ENCODE assay signal across 1 fruit fly cellular context in the genomic region with DNA sequence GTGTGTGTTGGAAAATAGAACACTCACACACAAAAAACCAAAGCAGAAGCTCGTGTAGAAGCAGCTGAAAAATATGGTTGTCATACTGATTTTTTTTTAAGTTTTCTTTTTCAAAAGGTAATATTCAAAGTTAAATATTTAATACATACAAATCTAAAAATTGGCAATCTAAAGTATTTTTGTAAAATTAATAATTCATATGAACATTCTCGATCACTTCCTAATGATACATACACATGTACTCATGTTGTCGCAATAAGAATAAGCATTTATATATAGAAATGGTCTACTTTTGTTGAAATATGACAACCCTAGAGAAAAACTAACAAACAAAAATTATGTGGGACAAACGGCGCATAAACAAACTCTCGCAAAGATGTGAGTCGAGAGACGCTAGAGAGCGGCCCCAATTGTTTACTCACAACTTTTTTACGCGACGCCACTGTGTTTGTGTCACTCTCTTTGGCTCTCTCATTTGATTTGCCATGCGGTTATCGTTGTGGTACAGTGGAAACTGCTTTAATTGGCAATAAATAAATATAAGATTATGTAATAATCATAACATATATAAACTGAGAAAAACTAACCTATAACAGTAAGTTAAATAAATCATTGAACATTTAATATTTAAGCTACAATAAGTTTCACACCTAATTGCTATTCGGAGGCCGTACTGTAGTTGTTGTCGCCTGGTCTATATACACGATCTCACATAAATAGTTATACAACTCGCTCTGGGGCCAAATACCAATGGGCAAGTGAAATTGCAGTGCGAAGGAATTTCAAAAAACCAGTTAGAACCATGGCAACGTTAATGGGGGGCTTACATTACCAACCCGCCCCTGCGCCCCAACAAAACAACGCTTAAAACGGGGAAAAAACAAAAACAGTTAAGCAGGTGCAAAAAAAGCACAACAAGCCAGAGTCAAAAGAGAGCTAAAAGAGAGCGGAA.
A peak's percentile ranks its signal among the peaks of the same experiment; 100 is the strongest.
TF ChIP-seq lines count a peak whose summit lies in the region.

No protein-coding gene starts in this region.

TF ChIP-seq in whole organism, embryonic, 481 proteins besides CTCF, POLR2A, EP300 and RAD21 (continued from another document and continues in another):
- TF ChIP-seq HLH54F (GFP tag; optimal IDR thresholded peaks at IDR 0.05; lab: Kevin White, UChicago) (peak; percentile 81), Antp (GFP tag; optimal IDR thresholded peaks at IDR 0.05; lab: Kevin White, UChicago) (peak; percentile 72), slou (GFP tag; optimal IDR thresholded peaks at IDR 0.05; lab: Kevin White, UChicago) (peak; percentile 91), Kr (GFP tag; optimal IDR thresholded peaks at IDR 0.05; lab: Kevin White, UChicago) (no peak), CG15479 (GFP tag; optimal IDR thresholded peaks at IDR 0.05; lab: Kevin White, UChicago) (no peak), Dfd (GFP tag; optimal IDR thresholded peaks at IDR 0.05; lab: Kevin White, UChicago) (no peak), Dll (GFP tag; IDR thresholded peaks at IDR 0.05; lab: Robert Waterston, UW; ENCODE audit: partially characterized antibody) (0 out of 4 replicates have a peak, but pooled peaks have one; percentile 17), Doc3 (GFP tag; IDR thresholded peaks at IDR 0.05; lab: Robert Waterston, UW; ENCODE audit: partially characterized antibody) (no peak), dmrt99B (tag; optimal IDR thresholded peaks at IDR 0.05; lab: Kevin White, UChicago) (peak; percentile 99), CG17612 (GFP tag; IDR thresholded peaks at IDR 0.05; lab: Robert Waterston, UW) (peak; percentile 97), ro (GFP tag; IDR thresholded peaks at IDR 0.05; lab: Robert Waterston, UW) (peak; percentile 95), Nf-YB (GFP tag; optimal IDR thresholded peaks at IDR 0.05; lab: Kevin White, UChicago) (peak; percentile 87), knrl (GFP tag; IDR thresholded peaks at IDR 0.05; lab: Robert Waterston, UW; ENCODE audit: partially characterized antibody) (no peak; the same call in 2 of the 3 replicates), CG6765 (GFP tag; optimal IDR thresholded peaks at IDR 0.05; lab: Kevin White, UChicago) (peak; percentile 97), HHEX (GFP tag; optimal IDR thresholded peaks at IDR 0.05; lab: Kevin White, UChicago) (peak; percentile 98), pum (GFP tag; optimal IDR thresholded peaks at IDR 0.05; lab: Kevin White, UChicago) (peak; percentile 74), CG30431 (GFP tag; optimal IDR thresholded peaks at IDR 0.05; lab: Kevin White, UChicago) (peak; percentile 91), CG17328 (GFP tag; IDR thresholded peaks at IDR 0.05; lab: Robert Waterston, UW) (peak; percentile 98), al (GFP tag; IDR thresholded peaks at IDR 0.05; lab: Robert Waterston, UW) (peak; percentile 98), Blimp-1 (GFP tag; optimal IDR thresholded peaks at IDR 0.05; lab: Kevin White, UChicago) (peak; percentile 96), CG6272 (GFP tag; IDR thresholded peaks at IDR 0.05; lab: Robert Waterston, UW) (peak; percentile 97), chif (GFP tag; optimal IDR thresholded peaks at IDR 0.05; lab: Kevin White, UChicago) (peak; percentile 31 to 73), luna (GFP tag; optimal IDR thresholded peaks at IDR 0.05; lab: Kevin White, UChicago) (no peak), CG1233 (GFP tag; optimal IDR thresholded peaks at IDR 0.05; lab: Kevin White, UChicago) (peak; percentile 98), kni (GFP tag; optimal IDR thresholded peaks at IDR 0.05; lab: Kevin White, UChicago) (peak; percentile 97), gcm (GFP tag; optimal IDR thresholded peaks at IDR 0.05; lab: Kevin White, UChicago) (peak; percentile 97), CG6683 (GFP tag; optimal IDR thresholded peaks at IDR 0.05; lab: Kevin White, UChicago) (peak; percentile 96), emc (GFP tag; optimal IDR thresholded peaks at IDR 0.05; lab: Kevin White, UChicago) (peak; percentile 85), nau (GFP tag; optimal IDR thresholded peaks at IDR 0.05; lab: Kevin White, UChicago) (peak; percentile 90), esg (GFP tag; conservative IDR thresholded peaks at IDR 0.05; lab: Robert Waterston, UW) (peak; percentile 98), CG9876 (GFP tag; optimal IDR thresholded peaks at IDR 0.05; lab: Kevin White, UChicago) (no peak), CG18764 (GFP tag; optimal IDR thresholded peaks at IDR 0.05; lab: Kevin White, UChicago) (peak; percentile 90), CG2116 (GFP tag; optimal IDR thresholded peaks at IDR 0.05; lab: Kevin White, UChicago) (peak; percentile 73), CG3065 (GFP tag; optimal IDR thresholded peaks at IDR 0.05; lab: Kevin White, UChicago) (peak; percentile 94), H2.0 (GFP tag; IDR thresholded peaks at IDR 0.05; lab: Robert Waterston, UW) (peak; percentile 99), CG9797 (GFP tag; optimal IDR thresholded peaks at IDR 0.05; lab: Kevin White, UChicago) (peak; percentile 51), Oli (tag; optimal IDR thresholded peaks at IDR 0.05; lab: Kevin White, UChicago) (peak; percentile 98), Gsc (GFP tag; IDR thresholded peaks at IDR 0.05; lab: Robert Waterston, UW) (peak; percentile 94), gsb-n (tag; optimal IDR thresholded peaks at IDR 0.05; lab: Kevin White, UChicago) (peak; percentile 96), CG34376 (GFP tag; optimal IDR thresholded peaks at IDR 0.05; lab: Kevin White, UChicago) (peak; percentile 98), CG2712 (tag; optimal IDR thresholded peaks at IDR 0.05; lab: Kevin White, UChicago) (peak; percentile 98), CG14965 (GFP tag; optimal IDR thresholded peaks at IDR 0.05; lab: Kevin White, UChicago; ENCODE audit: borderline replicate concordance) (no peak), CG4730 (GFP tag; IDR thresholded peaks at IDR 0.05; lab: Robert Waterston, UW) (peak; percentile 97), CG11723 (GFP tag; optimal IDR thresholded peaks at IDR 0.05; lab: Kevin White, UChicago) (peak; percentile 94), nmo (GFP tag; optimal IDR thresholded peaks at IDR 0.05; lab: Kevin White, UChicago) (peak; percentile 98), otp (GFP tag; IDR thresholded peaks at IDR 0.05; lab: Robert Waterston, UW) (peak; percentile 98), odd (GFP tag; optimal IDR thresholded peaks at IDR 0.05; lab: Kevin White, UChicago) (peak; percentile 97), Sox100B (GFP tag; optimal IDR thresholded peaks at IDR 0.05; lab: Kevin White, UChicago) (peak; percentile 96), ken (GFP tag; IDR thresholded peaks at IDR 0.05; lab: Robert Waterston, UW) (peak; percentile 97), Pdp1 (GFP tag; optimal IDR thresholded peaks at IDR 0.05; lab: Kevin White, UChicago) (peak; percentile 69 to 98), jigr1 (GFP tag; IDR thresholded peaks at IDR 0.05; lab: Robert Waterston, UW) (peak; percentile 95), CG12236 (GFP tag; optimal IDR thresholded peaks at IDR 0.05; lab: Kevin White, UChicago) (no peak), NfI (GFP tag; optimal IDR thresholded peaks at IDR 0.05; lab: Kevin White, UChicago) (peak; percentile 98), slp2 (GFP tag; optimal IDR thresholded peaks at IDR 0.05; lab: Kevin White, UChicago) (peak; percentile 76), lbe (GFP tag; optimal IDR thresholded peaks at IDR 0.05; lab: Kevin White, UChicago) (peak; percentile 96), psq (GFP tag; optimal IDR thresholded peaks at IDR 0.05; lab: Kevin White, UChicago) (peak; percentile 93), gce (GFP tag; IDR thresholded peaks at IDR 0.05; lab: Robert Waterston, UW) (peak; percentile 98), tll (GFP tag; optimal IDR thresholded peaks at IDR 0.05; lab: Kevin White, UChicago) (peak in 1 of 2 experiments; percentile 54), dimm (GFP tag; IDR thresholded peaks at IDR 0.05; lab: Robert Waterston, UW) (peak; percentile 96), lilli (GFP tag; optimal IDR thresholded peaks at IDR 0.05; lab: Kevin White, UChicago) (peak; percentile 90), sim (GFP tag; IDR thresholded peaks at IDR 0.05; lab: Robert Waterston, UW) (peak; percentile 95), Sin3A (optimal IDR thresholded peaks at IDR 0.05; lab: Kevin White, UChicago) (no peak), CG2889 (GFP tag; IDR thresholded peaks at IDR 0.05; lab: Robert Waterston, UW) (peak; percentile 97), stwl (tag; optimal IDR thresholded peaks at IDR 0.05; lab: Kevin White, UChicago) (peak; percentile 34), CG17802 (tag; optimal IDR thresholded peaks at IDR 0.05; lab: Kevin White, UChicago) (peak; percentile 85), grau (tag; optimal IDR thresholded peaks at IDR 0.05; lab: Kevin White, UChicago) (peak; percentile 100), CG31441 (GFP tag; IDR thresholded peaks at IDR 0.05; lab: Robert Waterston, UW) (peak; percentile 96), repo (GFP tag; optimal IDR thresholded peaks at IDR 0.05; lab: Kevin White, UChicago) (no peak), vfl (GFP tag; optimal IDR thresholded peaks at IDR 0.05; lab: Kevin White, UChicago) (peak; percentile 68), CG8290 (GFP tag; optimal IDR thresholded peaks at IDR 0.05; lab: Kevin White, UChicago) (peak; percentile 92), CG8290 (tag; optimal IDR thresholded peaks at IDR 0.05; lab: Kevin White, UChicago) (peak; percentile 65 to 95), hkb (optimal IDR thresholded peaks at IDR 0.05; lab: Kevin White, UChicago) (no peak), hkb (GFP tag; IDR thresholded peaks at IDR 0.05; lab: Robert Waterston, UW) (peak; percentile 98), CG14014 (GFP tag; IDR thresholded peaks at IDR 0.05; lab: Robert Waterston, UW) (peak; percentile 99), wek (GFP tag; optimal IDR thresholded peaks at IDR 0.05; lab: Kevin White, UChicago) (peak; percentile 88), Hey (tag; optimal IDR thresholded peaks at IDR 0.05; lab: Kevin White, UChicago) (peak; percentile 87), CG7745 (tag; optimal IDR thresholded peaks at IDR 0.05; lab: Kevin White, UChicago) (peak; percentile 64), B-H2 (GFP tag; optimal IDR thresholded peaks at IDR 0.05; lab: Kevin White, UChicago) (peak; percentile 100), CG13296 (GFP tag; optimal IDR thresholded peaks at IDR 0.05; lab: Kevin White, UChicago) (peak; percentile 99), cg (GFP tag; optimal IDR thresholded peaks at IDR 0.05; lab: Kevin White, UChicago) (peak; percentile 57), CG5953 (GFP tag; IDR thresholded peaks at IDR 0.05; lab: Robert Waterston, UW) (peak; percentile 98), CG10209 (GFP tag; optimal IDR thresholded peaks at IDR 0.05; lab: Kevin White, UChicago) (peak; percentile 96), unpg (GFP tag; optimal IDR thresholded peaks at IDR 0.05; lab: Kevin White, UChicago) (peak; percentile 98), CG10565 (GFP tag; optimal IDR thresholded peaks at IDR 0.05; lab: Kevin White, UChicago) (peak; percentile 60), Deaf1 (tag; optimal IDR thresholded peaks at IDR 0.05; lab: Kevin White, UChicago) (peak; percentile 88), bab2 (GFP tag; optimal IDR thresholded peaks at IDR 0.05; lab: Kevin White, UChicago) (peak; percentile 86), CG2129 (GFP tag; IDR thresholded peaks at IDR 0.05; lab: Robert Waterston, UW; ENCODE audit: partially characterized antibody) (no peak), Optix (GFP tag; IDR thresholded peaks at IDR 0.05; lab: Robert Waterston, UW) (peak; percentile 95), Sry-β (GFP tag; optimal IDR thresholded peaks at IDR 0.05; lab: Kevin White, UChicago) (peak; percentile 66), chinmo (GFP tag; IDR thresholded peaks at IDR 0.05; lab: Robert Waterston, UW; ENCODE audit: partially characterized antibody) (peak; percentile 63; the same call in 1 of the 4 replicates), CG16815 (GFP tag; optimal IDR thresholded peaks at IDR 0.05; lab: Kevin White, UChicago) (peak; percentile 93), D19B (GFP tag; optimal IDR thresholded peaks at IDR 0.05; lab: Kevin White, UChicago) (peak; percentile 74), caup (GFP tag; optimal IDR thresholded peaks at IDR 0.05; lab: Kevin White, UChicago; ENCODE audit: severe bottlenecking) (peak; percentile 98), CG10654 (GFP tag; optimal IDR thresholded peaks at IDR 0.05; lab: Kevin White, UChicago) (peak; percentile 97), zen2 (GFP tag; IDR thresholded peaks at IDR 0.05; lab: Robert Waterston, UW; ENCODE audit: partially characterized antibody) (no peak), sens-2 (GFP tag; IDR thresholded peaks at IDR 0.05; lab: Robert Waterston, UW) (peak; percentile 95), Med (GFP tag; lab: Kevin White, UChicago) (peak; percentile 98), br (optimal IDR thresholded peaks at IDR 0.05; lab: Kevin White, UChicago) (no peak), Fer3 (tag; optimal IDR thresholded peaks at IDR 0.05; lab: Kevin White, UChicago) (peak; percentile 99), pros (GFP tag; optimal IDR thresholded peaks at IDR 0.05; lab: Kevin White, UChicago) (peak; percentile 81), HLH3B (GFP tag; IDR thresholded peaks at IDR 0.05; lab: Robert Waterston, UW) (peak; percentile 99), CG10979 (tag; optimal IDR thresholded peaks at IDR 0.05; lab: Kevin White, UChicago) (peak; percentile 96), CG13287 (GFP tag; IDR thresholded peaks at IDR 0.05; lab: Robert Waterston, UW; ENCODE audit: partially characterized antibody) (peak; percentile 25; the same call in 1 of the 2 replicates), ttk (GFP tag; IDR thresholded peaks at IDR 0.05; lab: Robert Waterston, UW) (peak; percentile 98), p53 (GFP tag; optimal IDR thresholded peaks at IDR 0.05; lab: Kevin White, UChicago) (no peak), Side (GFP tag; optimal IDR thresholded peaks at IDR 0.05; lab: Kevin White, UChicago) (peak; percentile 1), CG5180 (GFP tag; optimal IDR thresholded peaks at IDR 0.05; lab: Kevin White, UChicago) (peak; percentile 90), ATbp (GFP tag; optimal IDR thresholded peaks at IDR 0.05; lab: Kevin White, UChicago) (peak; percentile 97), cwo (GFP tag; optimal IDR thresholded peaks at IDR 0.05; lab: Kevin White, UChicago) (peak; percentile 94), CG13123 (GFP tag; optimal IDR thresholded peaks at IDR 0.05; lab: Kevin White, UChicago) (peak; percentile 92), Myb (GFP tag; optimal IDR thresholded peaks at IDR 0.05; lab: Kevin White, UChicago) (peak; percentile 30), CG7987 (GFP tag; optimal IDR thresholded peaks at IDR 0.05; lab: Kevin White, UChicago) (peak; percentile 96), Chrac-16 (GFP tag; optimal IDR thresholded peaks at IDR 0.05; lab: Kevin White, UChicago) (peak; percentile 97), ERR (GFP tag; optimal IDR thresholded peaks at IDR 0.05; lab: Kevin White, UChicago) (peak; percentile 18), CG6813 (GFP tag; optimal IDR thresholded peaks at IDR 0.05; lab: Kevin White, UChicago) (peak; percentile 97), CG8924 (tag; optimal IDR thresholded peaks at IDR 0.05; lab: Kevin White, UChicago) (peak; percentile 99), CG4617 (GFP tag; optimal IDR thresholded peaks at IDR 0.05; lab: Kevin White, UChicago; ENCODE audit: borderline replicate concordance) (peak; percentile 90), CG7928 (GFP tag; optimal IDR thresholded peaks at IDR 0.05; lab: Kevin White, UChicago) (peak; percentile 78)
